Fruit fly (Drosophila melanogaster): ENCODE measurements around the gene CG42816.

CG42816 gene

DNA sequence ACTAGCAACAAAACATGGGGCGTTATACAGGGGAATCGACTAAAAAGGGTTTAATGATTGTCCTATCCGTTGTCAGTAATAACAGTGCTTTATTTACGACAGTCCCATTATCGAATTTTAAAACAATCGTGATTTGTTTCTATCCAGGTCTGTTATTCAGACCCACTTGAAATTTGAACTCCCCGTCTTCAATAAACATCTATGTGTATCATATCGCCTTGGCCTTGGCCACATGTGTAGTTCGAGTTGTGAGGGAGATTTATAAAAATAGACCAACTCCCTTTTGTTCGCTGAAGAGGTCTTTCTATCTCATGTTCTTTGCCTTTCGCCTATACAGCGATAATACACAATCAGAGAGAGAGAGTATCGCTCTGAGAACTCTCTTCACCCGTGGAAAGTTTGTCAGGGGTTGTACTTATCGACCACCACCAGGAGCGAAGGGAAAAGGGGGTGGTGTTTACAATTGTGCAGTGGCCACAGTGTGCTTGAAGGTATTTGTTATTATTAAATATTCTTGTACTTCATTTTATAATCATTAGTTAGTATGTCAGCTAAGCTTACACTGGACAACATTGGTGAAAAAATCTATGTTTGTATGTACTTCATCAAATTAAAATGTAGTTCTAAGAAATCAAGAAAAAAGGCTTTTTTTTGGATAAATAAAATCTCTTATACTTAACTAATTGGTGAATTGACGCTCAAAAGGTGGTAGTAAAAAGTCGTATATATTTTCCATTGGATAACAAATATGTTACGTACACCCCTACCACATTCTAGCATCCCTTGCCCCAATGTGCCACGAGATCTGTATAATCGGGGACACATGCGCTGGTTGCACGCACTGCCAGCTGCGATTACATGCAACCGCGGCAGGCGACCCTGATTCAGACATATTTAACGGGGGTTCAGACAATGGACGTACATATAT lies 40.0 kb downstream of the CG42816 start (continued):
- TF ChIP-seq Jra (GFP tag; optimal IDR thresholded peaks at IDR 0.05): no peak
- TF ChIP-seq tai (GFP tag; optimal IDR thresholded peaks at IDR 0.05): no peak
- TF ChIP-seq dl (GFP tag; optimal IDR thresholded peaks at IDR 0.05; ENCODE audit: insufficient read depth in 1 of 2, partially characterized antibody in 2 of 2): peak in 1 of 2 experiments; percentile 53
- TF ChIP-seq OdsH (GFP tag; optimal IDR thresholded peaks at IDR 0.05): peak; percentile 71
- peak; percentile 55 for TF ChIP-seq rgr (GFP tag; optimal IDR thresholded peaks at IDR 0.05)

DNA sequence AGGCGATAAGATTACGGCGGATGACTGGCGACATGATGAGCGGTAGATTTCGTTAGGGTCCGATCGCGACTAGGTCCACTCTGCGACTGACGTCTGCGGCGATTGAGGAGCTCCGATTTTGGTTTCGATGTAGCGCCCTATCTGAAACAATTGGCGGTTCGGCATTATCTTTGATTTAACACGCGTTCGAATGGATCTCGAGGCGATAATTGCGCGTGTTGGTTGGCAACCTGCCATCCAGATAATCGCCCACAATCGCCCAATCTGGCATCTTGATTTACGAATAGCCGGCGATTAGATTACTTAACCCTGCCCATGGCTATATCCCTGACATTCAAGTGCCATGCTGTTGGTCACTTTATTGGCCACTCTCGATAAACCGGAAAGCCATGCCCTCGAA lies 43.1 kb downstream of the CG42816 start:
- TF ChIP-seq OdsH (GFP tag; optimal IDR thresholded peaks at IDR 0.05) (no peak), h (GFP tag; optimal IDR thresholded peaks at IDR 0.05) (peak; percentile 94), Hr83 (GFP tag; optimal IDR thresholded peaks at IDR 0.05; ENCODE audit: poor library complexity, severe bottlenecking) (no peak)

DNA sequence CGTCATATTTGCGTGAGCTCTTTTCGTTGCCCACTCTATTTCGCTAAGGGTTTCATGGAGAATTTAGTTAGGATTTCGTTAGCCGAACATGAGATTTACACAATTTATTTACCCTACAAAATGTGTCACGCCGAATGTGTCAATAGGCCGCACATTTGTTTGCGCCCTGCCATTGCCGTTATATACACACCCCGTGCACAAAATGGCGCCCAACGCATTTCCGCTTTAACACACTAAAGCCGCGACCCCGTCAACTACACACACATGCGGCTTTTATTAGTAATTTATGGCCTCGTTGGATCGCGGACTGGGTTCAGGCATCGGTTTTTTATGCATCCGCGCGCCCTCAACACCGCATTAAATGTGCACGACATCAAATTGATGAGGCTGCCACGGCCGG lies 46.9 kb downstream of the CG42816 start, which contains the start of gene Adgf-B:
Gene Adgf-B, minus strand, starts transcription at position 101 of the 400 bp plus-strand sequence.
- TF ChIP-seq brk (GFP tag; optimal IDR thresholded peaks at IDR 0.05): no peak
- no peak for TF ChIP-seq Hnf4 (GFP tag; optimal IDR thresholded peaks at IDR 0.05)
- TF ChIP-seq sv (GFP tag; optimal IDR thresholded peaks at IDR 0.05): no peak
- no peak for TF ChIP-seq Jra (GFP tag; optimal IDR thresholded peaks at IDR 0.05)
- TF ChIP-seq rgr (GFP tag; optimal IDR thresholded peaks at IDR 0.05): no peak
- no peak for TF ChIP-seq foxo (GFP tag; optimal IDR thresholded peaks at IDR 0.05)
- TF ChIP-seq br (GFP tag; optimal IDR thresholded peaks at IDR 0.05): no peak
- TF ChIP-seq N (GFP tag; optimal IDR thresholded peaks at IDR 0.05): no peak
- TF ChIP-seq OdsH (GFP tag; optimal IDR thresholded peaks at IDR 0.05): no peak
- TF ChIP-seq Hr83 (GFP tag; optimal IDR thresholded peaks at IDR 0.05; ENCODE audit: poor library complexity, severe bottlenecking): no peak

DNA sequence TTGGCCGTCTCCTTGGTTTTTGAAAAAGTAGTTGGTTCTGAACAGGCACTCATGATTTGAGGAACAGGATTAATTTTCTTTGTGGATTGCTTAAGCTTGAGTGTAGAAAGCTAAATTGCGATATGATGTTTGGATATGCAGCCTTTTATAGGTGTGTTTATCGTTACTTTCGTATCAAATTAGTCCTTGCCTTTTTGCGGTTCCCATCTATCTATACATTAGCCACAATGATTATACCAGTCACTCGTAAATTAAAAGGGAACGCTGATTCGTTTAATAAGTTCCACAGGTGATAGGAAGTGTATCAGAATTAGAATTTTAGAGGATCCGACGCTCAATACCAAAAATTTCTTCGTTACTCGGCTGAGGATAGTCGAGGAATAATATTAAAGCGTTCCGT lies 50.6 kb downstream of the CG42816 start, which contains the start of gene CG6034:
Gene CG6034, minus strand, starts transcription at position 101 of the 400 bp plus-strand sequence.
- TF ChIP-seq fru (GFP tag; optimal IDR thresholded peaks at IDR 0.05): no peak
- no peak for TF ChIP-seq woc (GFP tag; optimal IDR thresholded peaks at IDR 0.05)
- no peak for TF ChIP-seq Abd-B (GFP tag; optimal IDR thresholded peaks at IDR 0.05)
- TF ChIP-seq sage (GFP tag; optimal IDR thresholded peaks at IDR 0.05): no peak
- TF ChIP-seq CrebA (GFP tag; optimal IDR thresholded peaks at IDR 0.05; ENCODE audit: borderline replicate concordance): no peak
- no peak for TF ChIP-seq Hr78 (GFP tag; optimal IDR thresholded peaks at IDR 0.05)
- no peak for TF ChIP-seq dsf (GFP tag; optimal IDR thresholded peaks at IDR 0.05; ENCODE audit: borderline replicate concordance)
- no peak for TF ChIP-seq psq (GFP tag; optimal IDR thresholded peaks at IDR 0.05)
- TF ChIP-seq h (GFP tag; optimal IDR thresholded peaks at IDR 0.05): no peak
- TF ChIP-seq Jra (GFP tag; optimal IDR thresholded peaks at IDR 0.05): no peak
- TF ChIP-seq HLH106 (tag; optimal IDR thresholded peaks at IDR 0.05): no peak
- TF ChIP-seq Sp1 (GFP tag; optimal IDR thresholded peaks at IDR 0.05): no peak
- no peak for TF ChIP-seq N (GFP tag; optimal IDR thresholded peaks at IDR 0.05)
- no peak for TF ChIP-seq GATAd (GFP tag; optimal IDR thresholded peaks at IDR 0.05)
- TF ChIP-seq rgr (GFP tag; optimal IDR thresholded peaks at IDR 0.05): no peak
- TF ChIP-seq pan (optimal IDR thresholded peaks at IDR 0.05): no peak
- no peak for TF ChIP-seq CG9705 (GFP tag; optimal IDR thresholded peaks at IDR 0.05)
- no peak for TF ChIP-seq brk (GFP tag; optimal IDR thresholded peaks at IDR 0.05)

DNA sequence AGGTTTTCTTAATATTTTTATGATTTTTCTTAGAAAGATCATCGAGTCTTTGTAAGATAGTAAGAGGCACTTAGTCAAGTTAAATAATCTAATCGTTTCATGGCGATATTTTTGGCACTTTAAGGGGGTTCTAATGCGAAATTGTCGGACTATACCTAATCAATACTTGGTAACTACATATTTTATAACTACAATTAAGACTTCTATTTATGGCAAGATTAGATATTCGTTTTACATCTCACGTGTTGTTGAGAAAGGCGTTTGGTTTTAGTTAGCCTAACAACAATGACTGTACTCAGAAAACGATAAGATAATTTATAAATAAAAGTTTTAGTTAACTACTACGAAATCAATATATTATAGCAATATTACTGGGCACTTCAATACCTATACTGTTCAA lies 54.9 kb downstream of the CG42816 start:
- TF ChIP-seq sv (GFP tag; optimal IDR thresholded peaks at IDR 0.05): no peak
- TF ChIP-seq CG9705 (GFP tag; optimal IDR thresholded peaks at IDR 0.05): no peak
- TF ChIP-seq GATAd (GFP tag; optimal IDR thresholded peaks at IDR 0.05): no peak
- TF ChIP-seq rgr (GFP tag; optimal IDR thresholded peaks at IDR 0.05): no peak
- TF ChIP-seq brk (GFP tag; optimal IDR thresholded peaks at IDR 0.05): no peak

All from whole organism, wandering third instar larva.